Fruit fly (Drosophila melanogaster) whole organism: ENCODE data around the gene CG12104.

Experiments used
- CG8478 ChIP-seq: fragments of >200 bp; optimal IDR thresholded peaks from 2 replicates; lab custom pipeline; 2018; ENCODE audit warnings: inconsistent platforms
- EcR ChIP-seq, 2 experiments: fragments of >200 bp; optimal IDR thresholded peaks; 2 replicates each; lab custom pipeline; 2017; ENCODE audit warnings: missing biosample characterization in 2 of 2, missing genetic modification characterization in 2 of 2, missing genetic modification reagents in 2 of 2
- pan ChIP-seq: fragments of >200 bp; optimal IDR thresholded peaks from 2 replicates; lab custom pipeline; 2017
- psq ChIP-seq: fragments of >200 bp; optimal IDR thresholded peaks from 2 replicates; lab custom pipeline; 2017

DNA sequence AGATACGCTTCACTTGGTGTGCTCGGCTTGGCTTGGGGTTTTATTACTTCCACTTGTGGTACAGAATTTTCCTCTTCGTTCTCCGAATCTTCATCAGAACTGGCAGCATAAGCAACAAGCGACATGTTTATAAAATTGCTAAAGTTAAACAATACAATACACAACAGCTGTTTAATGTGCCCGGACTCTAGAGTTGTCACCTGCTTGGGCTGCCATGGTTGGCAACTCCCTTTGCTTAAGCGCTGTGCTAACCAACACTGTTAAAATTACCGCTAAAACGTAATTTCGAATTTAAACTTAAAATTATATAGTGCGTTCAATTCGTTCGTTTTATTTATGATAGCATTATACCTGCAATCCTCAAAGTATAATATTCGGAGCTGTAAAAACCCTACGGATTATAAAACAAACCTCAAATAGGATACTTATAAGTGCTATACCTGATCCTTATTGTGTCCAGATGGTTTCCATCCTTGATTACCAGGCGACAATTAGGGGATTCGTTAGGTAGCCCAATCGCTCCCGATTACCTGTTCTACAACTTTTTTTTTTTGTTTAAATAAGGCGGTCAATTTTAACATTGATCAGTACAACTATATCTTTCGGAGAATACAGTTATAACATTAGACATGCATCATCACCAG, 44.9 kb upstream of the CG12104 start, which contains the start of the genes CG17249 and Bro:
- no peak for TF ChIP-seq psq (lab: Kevin White, UChicago)
- TF ChIP-seq EcR (GFP tag; optimal IDR thresholded peaks at IDR 0.05; lab: Kevin White, UChicago): no peak
- no peak for TF ChIP-seq pan (lab: Kevin White, UChicago)
- no peak for TF ChIP-seq CG8478 (lab: Kevin White, UChicago)
